Worm (Caenorhabditis elegans): ENCODE data around the gene zipt-2.3.
A peak's percentile ranks its signal among the peaks of the same experiment; 100 is the strongest.

Gene zipt-2.3

DNA sequence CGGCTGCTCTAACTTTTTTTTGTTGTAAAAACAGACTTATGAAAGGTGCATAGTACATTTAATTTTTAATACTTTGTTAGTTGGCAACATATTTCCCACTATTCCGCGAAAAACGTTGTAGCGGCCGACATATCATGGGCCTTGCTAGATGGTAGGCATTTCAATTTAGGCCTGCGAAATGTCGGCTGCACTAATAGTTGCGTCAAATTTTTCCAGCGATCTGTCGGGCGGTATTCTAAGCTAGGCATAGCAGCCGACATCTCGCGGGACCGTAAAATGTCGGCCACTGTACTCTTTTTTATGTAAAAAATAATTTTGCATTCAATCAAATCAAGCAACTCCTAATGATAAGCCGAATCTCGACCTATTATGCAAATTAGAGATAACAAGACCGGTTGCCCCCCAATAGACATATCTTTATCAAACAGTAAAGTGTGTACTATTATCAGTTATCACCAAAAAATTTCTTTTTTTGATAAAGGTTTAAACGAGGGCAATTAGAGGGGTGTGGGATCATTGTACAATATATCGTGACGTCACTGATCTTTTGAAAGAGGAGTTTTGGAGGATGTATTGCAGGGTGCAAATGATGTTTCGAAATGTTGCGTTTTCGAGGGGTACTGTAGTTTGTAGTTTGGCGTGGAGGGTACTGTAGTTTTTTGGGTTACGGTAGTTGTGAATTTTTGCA is 50.5 kb downstream of the zipt-2.3 start:
- TF ChIP-seq ztf-26 (tag; optimal IDR thresholded peaks at IDR 0.05) (no peak), snpc-4 (GFP tag; optimal IDR thresholded peaks at IDR 0.05) (no peak), snpc-4 (tag; optimal IDR thresholded peaks at IDR 0.05) (peak; percentile 35 to 75 (median 62)), pha-4 (tag; optimal IDR thresholded peaks at IDR 0.05) (no peak), B0035.1 (tag; optimal IDR thresholded peaks at IDR 0.05) (no peak), K12H6.12 (tag; optimal IDR thresholded peaks at IDR 0.05) (no peak), nhr-80 (tag; optimal IDR thresholded peaks at IDR 0.05) (peak; percentile 59), cebp-1 (GFP tag; IDR thresholded peaks at IDR 0.05) (no peak), cebp-1 (tag; optimal IDR thresholded peaks at IDR 0.05) (peak; percentile 21)

DNA sequence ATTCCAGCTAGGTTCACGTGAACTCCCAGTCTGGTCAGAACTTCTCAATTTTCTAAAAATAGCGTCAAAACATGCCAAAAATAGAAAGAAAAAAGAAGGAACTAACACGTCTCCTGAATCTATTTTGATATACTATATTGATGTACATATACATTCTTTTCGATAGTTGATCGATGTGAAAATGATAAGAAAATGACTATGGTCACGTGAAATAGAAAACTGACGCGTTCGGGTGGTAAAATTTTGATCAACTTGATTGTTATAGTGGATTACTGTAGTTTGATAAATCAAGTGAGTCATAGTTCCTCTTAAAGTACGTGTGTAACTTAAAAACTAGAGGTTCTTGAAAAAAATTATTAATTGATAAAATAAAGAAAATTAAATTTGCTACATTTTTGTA is 51.3 kb downstream of the zipt-2.3 start:
- no peak for TF ChIP-seq madf-10 (tag; optimal IDR thresholded peaks at IDR 0.05)
- TF ChIP-seq ztf-22 (GFP tag; optimal IDR thresholded peaks at IDR 0.05) = no peak
- TF ChIP-seq nhr-80 (tag; optimal IDR thresholded peaks at IDR 0.05) = peak; percentile 43
- TF ChIP-seq fkh-3 (tag; optimal IDR thresholded peaks at IDR 0.05) = no peak
- TF ChIP-seq B0019.2 (GFP tag; conservative IDR thresholded peaks at IDR 0.05) = no peak
- no peak for TF ChIP-seq zfh-2 (GFP tag; conservative IDR thresholded peaks at IDR 0.05)
- peak; percentile 19 for TF ChIP-seq lin-40 (tag; optimal IDR thresholded peaks at IDR 0.05)
